Fruit fly (Drosophila melanogaster): Measurements from ENCODE around the gene Cortactin.

- TF ChIP-seq h (optimal IDR thresholded peaks at IDR 0.05) (no peak), psq (optimal IDR thresholded peaks at IDR 0.05) (no peak), insv (optimal IDR thresholded peaks at IDR 0.05) (no peak), Sin3A (optimal IDR thresholded peaks at IDR 0.05) (no peak)
These were observed 38.8 kb downstream of the Cortactin start for dm6 chr3R:21025508-21025907.
